Fruit fly (Drosophila melanogaster) whole organism, embryonic: ENCODE data around the gene CG7370.

Experiments
- Abd-B ChIP-seq: fragments of 200-800 bp; sonication (Bioruptor generic); optimal IDR thresholded peaks from 2 replicates; lab custom pipeline; 2018; ENCODE audit warnings: missing biosample characterization, mild to moderate bottlenecking, missing genetic modification characterization, moderate library complexity
- Atf6 ChIP-seq: fragments of 200-800 bp; sonication (Bioruptor generic); IDR thresholded peaks from 2 replicates; pipeline ENCODE4 v1.3.6; 2022; ENCODE audit warnings: missing biosample characterization, missing genetic modification characterization
- B-H1 ChIP-seq: fragments of 200-800 bp; sonication (Bioruptor generic); IDR thresholded peaks from 3 replicates; pipeline ENCODE4 v1.3.6; 2022; ENCODE audit warnings: missing biosample characterization, missing genetic modification characterization
- CG11695 ChIP-seq: fragments of 200-800 bp; sonication (Bioruptor generic); IDR thresholded peaks from 3 replicates; pipeline ENCODE4 v1.3.6; 2022; ENCODE audit warnings: missing biosample characterization, missing genetic modification characterization
- CG11696 ChIP-seq: fragments of 200-800 bp; sonication (Bioruptor generic); IDR thresholded peaks from 2 replicates; pipeline ENCODE4 v1.3.6; 2022; ENCODE audit warnings: missing biosample characterization, missing genetic modification characterization
- CG12219 ChIP-seq: fragments of 200-800 bp; sonication (Bioruptor generic); optimal IDR thresholded peaks from 3 replicates; lab custom pipeline; 2018; ENCODE audit warnings: missing biosample characterization, mild to moderate bottlenecking, missing genetic modification characterization
- CG12744 ChIP-seq: fragments of 200-800 bp; sonication (Bioruptor generic); optimal IDR thresholded peaks from 2 replicates; lab custom pipeline; 2016; ENCODE audit warnings: missing biosample characterization, missing genetic modification characterization
- CG12769 ChIP-seq: fragments of 200-800 bp; sonication (Bioruptor generic); optimal IDR thresholded peaks from 2 replicates; lab custom pipeline; 2019; ENCODE audit warnings: missing biosample characterization, mild to moderate bottlenecking, missing genetic modification characterization, moderate library complexity
- CG13123 ChIP-seq: fragments of 200-800 bp; sonication (Bioruptor generic); optimal IDR thresholded peaks from 2 replicates; lab custom pipeline; 2016; ENCODE audit warnings: missing biosample characterization, missing genetic modification characterization
- CG17328 ChIP-seq: fragments of 200-800 bp; sonication (Bioruptor generic); IDR thresholded peaks from 2 replicates; pipeline ENCODE4 v1.3.6; 2022; ENCODE audit warnings: missing biosample characterization, missing genetic modification characterization
- CG1792 ChIP-seq: fragments of 200-800 bp; sonication (Bioruptor generic); optimal IDR thresholded peaks from 2 replicates; lab custom pipeline; 2016; ENCODE audit warnings: missing biosample characterization, missing genetic modification characterization
- CG2202 ChIP-seq: fragments of 200-800 bp; sonication (Bioruptor generic); optimal IDR thresholded peaks from 2 replicates; lab custom pipeline; 2018; ENCODE audit warnings: missing biosample characterization, mild to moderate bottlenecking, missing genetic modification characterization
- CG3281 ChIP-seq: fragments of 200-800 bp; sonication (Bioruptor generic); optimal IDR thresholded peaks from 3 replicates; lab custom pipeline; 2017; ENCODE audit warnings: missing biosample characterization, mild to moderate bottlenecking, missing genetic modification characterization
- CG3838 ChIP-seq: fragments of 200-800 bp; sonication (Bioruptor generic); optimal IDR thresholded peaks from 3 replicates; lab custom pipeline; 2016; ENCODE audit warnings: missing biosample characterization, missing genetic modification characterization
- CG4707 ChIP-seq: fragments of 200-800 bp; sonication (Bioruptor generic); optimal IDR thresholded peaks from 2 replicates; lab custom pipeline; 2018; ENCODE audit warnings: missing biosample characterization, mild to moderate bottlenecking, missing genetic modification characterization, moderate library complexity
- CG6254 ChIP-seq: fragments of 200-800 bp; sonication (Bioruptor generic); optimal IDR thresholded peaks from 3 replicates; lab custom pipeline; 2017; ENCODE audit warnings: mild to moderate bottlenecking, missing biosample characterization, missing genetic modification reagents, missing genetic modification characterization
- CG6272 ChIP-seq: fragments of 200-800 bp; sonication (Bioruptor generic); IDR thresholded peaks from 2 replicates; pipeline ENCODE4 v1.3.6; 2022; ENCODE audit warnings: missing biosample characterization, missing genetic modification characterization
- CG6683 ChIP-seq: fragments of 200-800 bp; sonication (Bioruptor generic); optimal IDR thresholded peaks from 2 replicates; lab custom pipeline; 2017; ENCODE audit warnings: missing biosample characterization, mild to moderate bottlenecking, missing genetic modification characterization, missing genetic modification reagents
- CG6813 ChIP-seq: fragments of 200-800 bp; sonication (Bioruptor generic); optimal IDR thresholded peaks from 2 replicates; lab custom pipeline; 2017; ENCODE audit warnings: missing biosample characterization, missing genetic modification characterization, mild to moderate bottlenecking, moderate library complexity, missing genetic modification reagents
- CG6854 ChIP-seq: fragments of 200-800 bp; sonication (Bioruptor generic); optimal IDR thresholded peaks from 3 replicates; lab custom pipeline; 2017; ENCODE audit warnings: missing biosample characterization, mild to moderate bottlenecking, missing genetic modification characterization
- CG7963 ChIP-seq: fragments of 200-800 bp; sonication (Bioruptor generic); IDR thresholded peaks from 3 replicates; pipeline ENCODE4 v1.3.6; 2022; ENCODE audit warnings: missing biosample characterization, missing genetic modification characterization; ENCODE audit not compliant: partially characterized antibody
- CG8944 ChIP-seq: fragments of 200-800 bp; sonication (Bioruptor generic); optimal IDR thresholded peaks from 3 replicates; lab custom pipeline; 2016; ENCODE audit warnings: missing biosample characterization, missing genetic modification characterization
- CG9797 ChIP-seq: fragments of 200-800 bp; sonication (Bioruptor generic); optimal IDR thresholded peaks from 3 replicates; lab custom pipeline; 2018; ENCODE audit warnings: missing biosample characterization, mild to moderate bottlenecking, missing genetic modification characterization
- CkIIα-i1 ChIP-seq: fragments of 200-800 bp; sonication (Bioruptor generic); IDR thresholded peaks from 2 replicates; pipeline ENCODE4 v1.3.6; 2022; ENCODE audit warnings: missing biosample characterization, missing genetic modification characterization
- Deaf1 ChIP-seq: fragments of 200-800 bp; optimal IDR thresholded peaks from 3 replicates; lab custom pipeline; 2019; ENCODE audit warnings: missing biosample characterization, mild to moderate bottlenecking, missing genetic modification characterization, moderate library complexity
- Drgx ChIP-seq: fragments of 200-800 bp; sonication (Bioruptor generic); IDR thresholded peaks from 2 replicates; pipeline ENCODE4 v1.3.6; 2022; ENCODE audit warnings: missing biosample characterization, missing genetic modification characterization
- Ets97D ChIP-seq: fragments of 200-800 bp; sonication (Bioruptor generic); optimal IDR thresholded peaks from 3 replicates; lab custom pipeline; 2016; ENCODE audit warnings: missing biosample characterization, missing genetic modification characterization
- Fer3 ChIP-seq: fragments of 200-800 bp; sonication (Bioruptor generic); optimal IDR thresholded peaks from 2 replicates; lab custom pipeline; 2018; ENCODE audit warnings: missing biosample characterization, mild to moderate bottlenecking, missing genetic modification characterization, moderate library complexity
- Hand ChIP-seq: fragments of 200-800 bp; sonication (Bioruptor generic); optimal IDR thresholded peaks from 2 replicates; lab custom pipeline; 2017; ENCODE audit warnings: mild to moderate bottlenecking, missing biosample characterization, missing genetic modification reagents, missing genetic modification characterization
- Neu2 ChIP-seq: fragments of 200-800 bp; sonication (Bioruptor generic); optimal IDR thresholded peaks from 3 replicates; lab custom pipeline; 2016; ENCODE audit warnings: missing biosample characterization, missing genetic modification characterization, borderline replicate concordance
- Taf1 ChIP-seq: fragments of 200-800 bp; sonication (Bioruptor generic); IDR thresholded peaks from 2 replicates; pipeline ENCODE4 v1.3.6; 2022; ENCODE audit warnings: missing biosample characterization, missing genetic modification characterization
- Vsx1 ChIP-seq: fragments of 200-800 bp; sonication (Bioruptor generic); optimal IDR thresholded peaks from 2 replicates; lab custom pipeline; 2017; ENCODE audit warnings: missing biosample characterization, mild to moderate bottlenecking, missing genetic modification characterization, missing genetic modification reagents
- Xbp1 ChIP-seq: fragments of 200-800 bp; sonication (Bioruptor generic); optimal IDR thresholded peaks from 3 replicates; lab custom pipeline; 2016; ENCODE audit warnings: missing biosample characterization, mild to moderate bottlenecking, missing genetic modification characterization
- br ChIP-seq: fragments of >200 bp; optimal IDR thresholded peaks from 2 replicates; lab custom pipeline; 2017
- dpn ChIP-seq, 2 experiments: fragments of 200-800 bp; sonication (Bioruptor generic); optimal IDR thresholded peaks; 3 replicates each; lab custom pipeline; 2016; ENCODE audit warnings: missing biosample characterization in 2 of 2, missing genetic modification characterization in 2 of 2
- gce ChIP-seq: fragments of 200-800 bp; sonication (Bioruptor generic); IDR thresholded peaks from 3 replicates; pipeline ENCODE4 v1.3.6; 2022; ENCODE audit warnings: missing biosample characterization, missing genetic modification characterization
- hkb ChIP-seq, 2 experiments: fragments of 200-800 bp in 1 of 2; fragments of >200 bp in 1 of 2; sonication (Bioruptor generic) in 1 of 2; IDR thresholded peaks in 1 of 2; optimal IDR thresholded peaks in 1 of 2; 2 replicates each; pipeline versions ENCODE4 v1.3.6 to Lab custom; 2017 to 2022; ENCODE audit warnings: missing biosample characterization in 1 of 2, missing genetic modification characterization in 1 of 2
- hth ChIP-seq: fragments of >200 bp; optimal IDR thresholded peaks from 2 replicates; lab custom pipeline; 2017; ENCODE audit warnings: inconsistent platforms
- jing ChIP-seq: fragments of 200-800 bp; sonication (Bioruptor generic); optimal IDR thresholded peaks from 2 replicates; lab custom pipeline; 2018; ENCODE audit warnings: missing biosample characterization, mild to moderate bottlenecking, missing genetic modification characterization
- lab ChIP-seq: fragments of 200-800 bp; sonication (Bioruptor generic); optimal IDR thresholded peaks from 3 replicates; lab custom pipeline; 2017; ENCODE audit warnings: missing biosample characterization, missing genetic modification characterization, mild to moderate bottlenecking, moderate library complexity, missing genetic modification reagents
- nerfin-1 ChIP-seq: fragments of 200-800 bp; sonication (Bioruptor generic); optimal IDR thresholded peaks from 3 replicates; lab custom pipeline; 2019; ENCODE audit warnings: missing biosample characterization, mild to moderate bottlenecking, missing genetic modification characterization, moderate library complexity
- otp ChIP-seq: fragments of 200-800 bp; sonication (Bioruptor generic); IDR thresholded peaks from 3 replicates; pipeline ENCODE4, ENCODE4 v1.3.6; 2022; ENCODE audit warnings: missing biosample characterization, missing genetic modification characterization
- pb ChIP-seq: fragments of 200-800 bp; sonication (Bioruptor generic); optimal IDR thresholded peaks from 3 replicates; lab custom pipeline; 2016; ENCODE audit warnings: missing biosample characterization, missing genetic modification characterization
- peb ChIP-seq: fragments of 200-800 bp; sonication (Bioruptor generic); IDR thresholded peaks from 2 replicates; pipeline ENCODE4 v1.3.6; 2022; ENCODE audit warnings: missing biosample characterization, missing genetic modification characterization
- prd ChIP-seq, 3 experiments: fragments of >200 bp in 2 of 3; fragments of 200-800 bp in 1 of 3; sonication (Bioruptor generic) in 1 of 3; optimal IDR thresholded peaks in 2 of 3; IDR thresholded peaks in 1 of 3; 2 replicates in 2 of 3; 3 replicates in 1 of 3; pipeline versions ENCODE4 v1.3.6 to Lab custom; 2017 to 2022; ENCODE audit warnings: missing biosample characterization in 1 of 3, missing genetic modification characterization in 1 of 3
- psq ChIP-seq: fragments of 200-800 bp; sonication (Bioruptor generic); optimal IDR thresholded peaks from 2 replicates; lab custom pipeline; 2017; ENCODE audit warnings: missing biosample characterization, missing genetic modification characterization
- scrt ChIP-seq: fragments of 200-800 bp; sonication (Bioruptor generic); optimal IDR thresholded peaks from 2 replicates; lab custom pipeline; 2018; ENCODE audit warnings: missing biosample characterization, mild to moderate bottlenecking, missing genetic modification characterization, moderate library complexity
- tll ChIP-seq, 2 experiments: fragments of 200-800 bp in 1 of 2; fragments of >200 bp in 1 of 2; sonication (Bioruptor generic) in 1 of 2; optimal IDR thresholded peaks; 2 replicates each; lab custom pipeline; 2017 to 2019; ENCODE audit warnings: missing biosample characterization in 2 of 2, missing genetic modification characterization in 2 of 2, mild to moderate bottlenecking in 1 of 2, moderate library complexity in 1 of 2
- twi ChIP-seq: fragments of 200-800 bp; optimal IDR thresholded peaks from 2 replicates; lab custom pipeline; 2019; ENCODE audit warnings: missing biosample characterization, mild to moderate bottlenecking, missing genetic modification characterization, moderate library complexity

The CG7370 gene

dm6 chr3L:21808003-21808530 lies 38.5 kb downstream of the CG7370 start (continued):
- TF ChIP-seq CG1792 (GFP tag; lab: Kevin White, UChicago) = no peak
- TF ChIP-seq pb = no peak
- TF ChIP-seq CG17328 = peak; percentile 72; the same call in 1 of the 2 replicates
- TF ChIP-seq twi = peak; percentile 13
- no peak for TF ChIP-seq tll (GFP tag; optimal IDR thresholded peaks at IDR 0.05; lab: Kevin White, UChicago)
- no peak for TF ChIP-seq CG6272 (GFP tag; lab: Robert Waterston, UW)
- no peak; the same call in 1 of the 3 replicates for TF ChIP-seq CG11695
- no peak for TF ChIP-seq CG9797 (GFP tag; lab: Kevin White, UChicago)
- TF ChIP-seq CG12744 = no peak
- peak; percentile 2 for TF ChIP-seq CG6813 (GFP tag; lab: Kevin White, UChicago)
- TF ChIP-seq Neu2 = no peak
- peak; percentile 59 for TF ChIP-seq Vsx1 (GFP tag; lab: Kevin White, UChicago)
- peak; percentile 54; the same call in 1 of the 2 replicates for TF ChIP-seq CG11696 (GFP tag; lab: Robert Waterston, UW)
- peak; percentile 47; the same call in 1 of the 3 replicates for TF ChIP-seq gce (GFP tag; lab: Robert Waterston, UW)
- TF ChIP-seq Ets97D (GFP tag; lab: Kevin White, UChicago) = no peak
- TF ChIP-seq CG12219 (GFP tag; lab: Kevin White, UChicago) = peak; percentile 5
- peak; percentile 57; the same call in 1 of the 3 replicates for TF ChIP-seq otp (GFP tag; lab: Robert Waterston, UW)
- no peak for TF ChIP-seq CG12769
- no peak for TF ChIP-seq nerfin-1 (tag; lab: Kevin White, UChicago)
- TF ChIP-seq Taf1 (GFP tag; lab: Robert Waterston, UW) = no peak; the same call in 1 of the 2 replicates
- TF ChIP-seq prd (optimal IDR thresholded peaks at IDR 0.05; lab: Kevin White, UChicago) = no peak
- peak; percentile 78 for TF ChIP-seq prd (GFP tag; IDR thresholded peaks at IDR 0.05; lab: Robert Waterston, UW)
- TF ChIP-seq Hand (GFP tag; lab: Kevin White, UChicago) = no peak
- TF ChIP-seq psq (GFP tag; lab: Kevin White, UChicago) = peak; percentile 44
- 0 out of 2 replicates have a peak, but pooled peaks have one; percentile 44 for TF ChIP-seq peb (GFP tag; lab: Robert Waterston, UW)
- TF ChIP-seq br = no peak
- TF ChIP-seq CG6254 (GFP tag; lab: Kevin White, UChicago) = peak; percentile 67
- peak; percentile 67 for TF ChIP-seq Xbp1
- peak; percentile 69 for TF ChIP-seq Drgx (GFP tag; lab: Robert Waterston, UW)
- TF ChIP-seq hth (lab: Kevin White, UChicago) = no peak
- no peak for TF ChIP-seq CG6854
- no peak for TF ChIP-seq CG7963 (GFP tag; lab: Robert Waterston, UW)
- TF ChIP-seq dpn (GFP tag; optimal IDR thresholded peaks at IDR 0.05; lab: Kevin White, UChicago) = peak in 1 of 2 experiments; percentile 66
- no peak for TF ChIP-seq jing
- no peak for TF ChIP-seq scrt (GFP tag; lab: Kevin White, UChicago)
- TF ChIP-seq CG8944 (GFP tag; lab: Kevin White, UChicago) = no peak
- no peak for TF ChIP-seq hkb (optimal IDR thresholded peaks at IDR 0.05; lab: Kevin White, UChicago)
- TF ChIP-seq hkb (GFP tag; IDR thresholded peaks at IDR 0.05; lab: Robert Waterston, UW) = peak; percentile 72
- no peak for TF ChIP-seq CkIIα-i1 (GFP tag; lab: Robert Waterston, UW)
- TF ChIP-seq Deaf1 (tag; lab: Kevin White, UChicago) = peak; percentile 86
- peak; percentile 52 for TF ChIP-seq CG2202 (tag; lab: Kevin White, UChicago)
- TF ChIP-seq CG13123 (GFP tag; lab: Kevin White, UChicago) = peak; percentile 44
- TF ChIP-seq CG6683 (GFP tag; lab: Kevin White, UChicago) = no peak
- no peak for TF ChIP-seq Fer3
- peak; percentile 22 for TF ChIP-seq Abd-B (GFP tag; lab: Kevin White, UChicago)
- no peak for TF ChIP-seq Atf6 (GFP tag; lab: Robert Waterston, UW)
- TF ChIP-seq lab = no peak
- TF ChIP-seq CG3838 (GFP tag; lab: Kevin White, UChicago) = no peak
- peak; percentile 67 for TF ChIP-seq B-H1 (GFP tag; lab: Robert Waterston, UW)
- TF ChIP-seq CG4707 (GFP tag; lab: Kevin White, UChicago) = no peak
- no peak for TF ChIP-seq CG3281 (GFP tag; lab: Kevin White, UChicago)
